Fruit fly (Drosophila melanogaster): ENCODE measurements around the gene ems.

Gene ems

dm6 chr3R:13907355-13908105 is 5.9 kb downstream of the ems start (continued):
- no peak for TF ChIP-seq CG34224 (GFP tag; IDR thresholded peaks at IDR 0.05; ENCODE audit: partially characterized antibody)
- TF ChIP-seq gem (tag; optimal IDR thresholded peaks at IDR 0.05), result peak; percentile 74
- TF ChIP-seq Optix (GFP tag; IDR thresholded peaks at IDR 0.05), result 0 out of 3 replicates have a peak, but pooled peaks have one; percentile 13
- TF ChIP-seq fd96Cb (tag; optimal IDR thresholded peaks at IDR 0.05), result peak; percentile 48
- peak; percentile 65 for TF ChIP-seq CG17361 (GFP tag; IDR thresholded peaks at IDR 0.05)
- peak; percentile 53 for TF ChIP-seq CG15269 (tag; optimal IDR thresholded peaks at IDR 0.05)
- peak; percentile 55 for TF ChIP-seq phol (tag; optimal IDR thresholded peaks at IDR 0.05)

- no peak for TF ChIP-seq CG1603 (tag; optimal IDR thresholded peaks at IDR 0.05)
- no peak for TF ChIP-seq CG3163 (GFP tag; optimal IDR thresholded peaks at IDR 0.05)
- no peak for TF ChIP-seq CG7556 (GFP tag; optimal IDR thresholded peaks at IDR 0.05)
- peak; percentile 30 for TF ChIP-seq CG17385 (GFP tag; optimal IDR thresholded peaks at IDR 0.05)
- TF ChIP-seq CG4282 (GFP tag; optimal IDR thresholded peaks at IDR 0.05), result no peak
- TF ChIP-seq sna (GFP tag; IDR thresholded peaks at IDR 0.05; ENCODE audit: partially characterized antibody), result no peak
- TF ChIP-seq Lhr (GFP tag; optimal IDR thresholded peaks at IDR 0.05), result no peak
- no peak for TF ChIP-seq exex (tag; optimal IDR thresholded peaks at IDR 0.05)
- peak; percentile 80 for TF ChIP-seq kni (GFP tag; optimal IDR thresholded peaks at IDR 0.05)
- TF ChIP-seq sd (tag; optimal IDR thresholded peaks at IDR 0.05), result peak; percentile 61
- no peak for TF ChIP-seq CG6689 (GFP tag; IDR thresholded peaks at IDR 0.05)
- no peak for TF ChIP-seq chif (GFP tag; optimal IDR thresholded peaks at IDR 0.05)
- TF ChIP-seq CG2129 (GFP tag; IDR thresholded peaks at IDR 0.05; ENCODE audit: partially characterized antibody), result no peak
- peak; percentile 26 for TF ChIP-seq run (tag; optimal IDR thresholded peaks at IDR 0.05)
- no peak for TF ChIP-seq CG4404 (GFP tag; IDR thresholded peaks at IDR 0.05)
- TF ChIP-seq bigmax (GFP tag; optimal IDR thresholded peaks at IDR 0.05), result no peak
- peak; percentile 68 for TF ChIP-seq abd-A (tag; optimal IDR thresholded peaks at IDR 0.05)
- no peak for TF ChIP-seq inv (GFP tag; IDR thresholded peaks at IDR 0.05; ENCODE audit: partially characterized antibody)
- TF ChIP-seq Awh (GFP tag; IDR thresholded peaks at IDR 0.05), result peak; percentile 53; the same call in 1 of the 2 replicates
- TF ChIP-seq CG4617 (GFP tag; optimal IDR thresholded peaks at IDR 0.05; ENCODE audit: borderline replicate concordance), result no peak
- no peak for TF ChIP-seq yki (optimal IDR thresholded peaks at IDR 0.05)
- TF ChIP-seq CG12769 (tag; optimal IDR thresholded peaks at IDR 0.05), result peak; percentile 28
Measured at dm6 chr3R:13909065-13909464, 7.4 kb downstream of the ems start.

dm6 chr3R:13909899-13910298 is 8.2 kb downstream of the ems start:
- TF ChIP-seq CG43689 (GFP tag; IDR thresholded peaks at IDR 0.05) (no peak), CG4617 (GFP tag; optimal IDR thresholded peaks at IDR 0.05; ENCODE audit: borderline replicate concordance) (no peak), H2.0 (GFP tag; IDR thresholded peaks at IDR 0.05) (no peak), unc-4 (GFP tag; IDR thresholded peaks at IDR 0.05; ENCODE audit: partially characterized antibody) (no peak), CG8944 (GFP tag; optimal IDR thresholded peaks at IDR 0.05) (no peak), PHDP (tag; optimal IDR thresholded peaks at IDR 0.05) (no peak), inv (GFP tag; IDR thresholded peaks at IDR 0.05; ENCODE audit: partially characterized antibody) (no peak), zen (tag; optimal IDR thresholded peaks at IDR 0.05) (peak; percentile 84), ham (GFP tag; IDR thresholded peaks at IDR 0.05) (no peak), Taf1 (GFP tag; IDR thresholded peaks at IDR 0.05) (no peak), gsb (GFP tag; IDR thresholded peaks at IDR 0.05) (no peak), Elba2 (GFP tag; optimal IDR thresholded peaks at IDR 0.05) (no peak), Xbp1 (GFP tag; optimal IDR thresholded peaks at IDR 0.05) (no peak), HmgD (GFP tag; optimal IDR thresholded peaks at IDR 0.05) (no peak), Rfx (GFP tag; IDR thresholded peaks at IDR 0.05) (no peak), CG2712 (tag; optimal IDR thresholded peaks at IDR 0.05) (no peak), NC2β (GFP tag; optimal IDR thresholded peaks at IDR 0.05) (no peak), HHEX (GFP tag; optimal IDR thresholded peaks at IDR 0.05) (no peak), cad (GFP tag; optimal IDR thresholded peaks at IDR 0.05) (peak; percentile 61), NFAT (GFP tag; IDR thresholded peaks at IDR 0.05) (no peak), CG12104 (GFP tag; optimal IDR thresholded peaks at IDR 0.05) (no peak), CG3163 (GFP tag; optimal IDR thresholded peaks at IDR 0.05) (no peak)

All from whole organism, embryonic.